Worm (Caenorhabditis elegans) whole organism, L2 larva: ENCODE results near the gene ets-9.

Experiments
- C34F6.9 ChIP-seq: fragments of 150-350 bp; optimal IDR thresholded peaks from 2 replicates; lab custom pipeline; 2014; ENCODE audit warnings: missing biosample characterization, missing genetic modification characterization
- F13H6.1 ChIP-seq: sonication (generic microtip); optimal IDR thresholded peaks from 2 replicates; lab custom pipeline; 2016; ENCODE audit warnings: missing genetic modification characterization, missing compliant biosample characterization
- R02D3.7 ChIP-seq: fragments of 150-350 bp; optimal IDR thresholded peaks from 2 replicates; lab custom pipeline; 2014; ENCODE audit warnings: missing biosample characterization, missing genetic modification characterization
- Y55F3AM.14 ChIP-seq: fragments of 200-800 bp; sonication (Bioruptor generic); optimal IDR thresholded peaks from 2 replicates; lab custom pipeline; 2018; ENCODE audit warnings: mild to moderate bottlenecking, missing genetic modification characterization, missing compliant biosample characterization
- ZK546.5 ChIP-seq: sonication (generic microtip); optimal IDR thresholded peaks from 2 replicates; lab custom pipeline; 2017; ENCODE audit warnings: missing biosample characterization, missing genetic modification characterization
- alr-1 ChIP-seq: fragments of 150-350 bp; optimal IDR thresholded peaks from 2 replicates; lab custom pipeline; 2014; ENCODE audit warnings: missing biosample characterization, missing genetic modification characterization
- ceh-16 ChIP-seq: fragments of 150-350 bp; optimal IDR thresholded peaks from 2 replicates; lab custom pipeline; 2014; ENCODE audit warnings: missing biosample characterization, missing genetic modification characterization
- crh-2 ChIP-seq: sonication (generic microtip); optimal IDR thresholded peaks from 2 replicates; lab custom pipeline; 2017; ENCODE audit warnings: missing biosample characterization, missing genetic modification characterization
- dmd-4 ChIP-seq: sonication (generic microtip); optimal IDR thresholded peaks from 2 replicates; lab custom pipeline; 2017; ENCODE audit warnings: missing biosample characterization, missing genetic modification characterization
- egl-27 ChIP-seq: sonication (generic microtip); optimal IDR thresholded peaks from 3 replicates; lab custom pipeline; 2017; ENCODE audit warnings: missing biosample characterization, missing genetic modification reagents, missing genetic modification characterization
- elt-3 ChIP-seq: sonication (generic microtip); optimal IDR thresholded peaks from 2 replicates; lab custom pipeline; 2017; ENCODE audit warnings: missing biosample characterization, missing genetic modification characterization
- fos-1 ChIP-seq: fragments of 150-350 bp; optimal IDR thresholded peaks from 2 replicates; lab custom pipeline; 2014; ENCODE audit warnings: missing biosample characterization, missing genetic modification characterization
- lin-11 ChIP-seq: fragments of 150-350 bp; sonication (generic microtip); optimal IDR thresholded peaks from 2 replicates; lab custom pipeline; 2014; ENCODE audit warnings: missing biosample characterization, missing genetic modification characterization, inconsistent platforms, mixed read lengths
- lin-13 ChIP-seq: fragments of 150-350 bp; optimal IDR thresholded peaks from 2 replicates; lab custom pipeline; 2014; ENCODE audit warnings: missing biosample characterization, missing genetic modification reagents, missing genetic modification characterization
- lin-39 ChIP-seq: fragments of 150-350 bp; optimal IDR thresholded peaks from 2 replicates; lab custom pipeline; 2014; ENCODE audit warnings: missing biosample characterization, missing genetic modification reagents, missing genetic modification characterization
- mab-5 ChIP-seq: fragments of 150-350 bp; optimal IDR thresholded peaks from 2 replicates; lab custom pipeline; 2014; ENCODE audit warnings: missing biosample characterization, missing genetic modification characterization
- mbf-1 ChIP-seq: sonication (generic microtip); optimal IDR thresholded peaks from 2 replicates; lab custom pipeline; 2017; ENCODE audit warnings: missing biosample characterization, missing genetic modification characterization
- mdl-1 ChIP-seq, 2 experiments: fragments of 150-350 bp in 1 of 2; sonication (generic microtip) in 1 of 2; optimal IDR thresholded peaks; 2 replicates each; lab custom pipeline; 2017; ENCODE audit warnings: missing biosample characterization in 2 of 2, missing genetic modification characterization in 2 of 2
- nhr-10 ChIP-seq: sonication (generic microtip); optimal IDR thresholded peaks from 2 replicates; lab custom pipeline; 2017; ENCODE audit warnings: missing biosample characterization, missing genetic modification characterization
- nhr-11 ChIP-seq: fragments of 150-350 bp; optimal IDR thresholded peaks from 2 replicates; lab custom pipeline; 2014; ENCODE audit warnings: missing biosample characterization, missing genetic modification characterization
- nhr-12 ChIP-seq: fragments of 150-350 bp; optimal IDR thresholded peaks from 2 replicates; lab custom pipeline; 2014; ENCODE audit warnings: missing biosample characterization, missing genetic modification characterization
- nhr-129 ChIP-seq: fragments of 150-350 bp; optimal IDR thresholded peaks from 2 replicates; lab custom pipeline; 2014; ENCODE audit warnings: missing biosample characterization, missing genetic modification characterization
- nhr-21 ChIP-seq: fragments of 150-350 bp; optimal IDR thresholded peaks from 2 replicates; lab custom pipeline; 2014; ENCODE audit warnings: missing biosample characterization, missing genetic modification characterization
- nhr-23 ChIP-seq: fragments of 150-350 bp; optimal IDR thresholded peaks from 2 replicates; lab custom pipeline; 2014; ENCODE audit warnings: missing biosample characterization, missing genetic modification reagents, missing genetic modification characterization
- nhr-25 ChIP-seq: fragments of 150-350 bp; sonication (generic microtip); optimal IDR thresholded peaks from 3 replicates; lab custom pipeline; 2014; ENCODE audit warnings: missing biosample characterization, missing genetic modification characterization
- nhr-6 ChIP-seq: fragments of 150-350 bp; optimal IDR thresholded peaks from 2 replicates; lab custom pipeline; 2014; ENCODE audit warnings: missing biosample characterization, missing genetic modification characterization
- peb-1 ChIP-seq: fragments of 150-350 bp; optimal IDR thresholded peaks from 2 replicates; lab custom pipeline; 2014; ENCODE audit warnings: missing biosample characterization, missing genetic modification characterization
- sem-4 ChIP-seq: fragments of 150-350 bp; optimal IDR thresholded peaks from 2 replicates; lab custom pipeline; 2014; ENCODE audit warnings: missing biosample characterization, missing genetic modification reagents, missing genetic modification characterization
- sma-9 ChIP-seq, 2 experiments: fragments of 150-350 bp in 1 of 2; sonication (generic microtip) in 1 of 2; optimal IDR thresholded peaks; 2 replicates each; lab custom pipeline; 2014 to 2016; ENCODE audit warnings: missing genetic modification characterization in 2 of 2, mild to moderate bottlenecking in 1 of 2, missing biosample characterization in 1 of 2, missing compliant biosample characterization in 1 of 2, missing genetic modification reagents in 1 of 2, moderate library complexity in 1 of 2
- snpc-4 ChIP-seq: fragments of 150-350 bp; optimal IDR thresholded peaks from 2 replicates; lab custom pipeline; 2014; ENCODE audit warnings: missing biosample characterization, missing genetic modification characterization
- unc-39 ChIP-seq: fragments of 150-350 bp; optimal IDR thresholded peaks from 2 replicates; lab custom pipeline; 2014; ENCODE audit warnings: missing biosample characterization, missing genetic modification characterization
- unc-55 ChIP-seq: fragments of 150-350 bp; sonication (generic microtip); optimal IDR thresholded peaks from 3 replicates; lab custom pipeline; 2014; ENCODE audit warnings: missing biosample characterization, missing genetic modification reagents, missing genetic modification characterization
- ztf-1 ChIP-seq: fragments of 200-800 bp; sonication (Bioruptor generic); conservative IDR thresholded peaks from 2 replicates; pipeline ENCODE4 v1.3.6; 2022; ENCODE audit warnings: missing genetic modification characterization, missing compliant biosample characterization
- ztf-11 ChIP-seq: sonication (generic microtip); optimal IDR thresholded peaks from 2 replicates; lab custom pipeline; 2017; ENCODE audit warnings: missing biosample characterization, missing genetic modification characterization
- ztf-4 ChIP-seq: fragments of 150-350 bp; optimal IDR thresholded peaks from 2 replicates; lab custom pipeline; 2014; ENCODE audit warnings: missing biosample characterization, missing genetic modification characterization

Gene ets-9

ce11 chrX:4297452-4297851 is 17.9 kb downstream of the ets-9 start, which contains the start of gene paf-2:
paf-2 (minus strand) TSS chrX:4297741.
- TF ChIP-seq mab-5 (tag; lab: Kevin White, UChicago) (no peak), lin-39 (tag; lab: Kevin White, UChicago) (no peak), ztf-4 (tag; lab: Kevin White, UChicago) (no peak), unc-55 (GFP tag; lab: Kevin White, UChicago) (peak; percentile 25), ceh-16 (tag; lab: Kevin White, UChicago) (no peak), F13H6.1 (tag; lab: Kevin White, UChicago) (no peak), snpc-4 (no peak), dmd-4 (tag; lab: Kevin White, UChicago) (no peak), peb-1 (no peak), ZK546.5 (tag; lab: Kevin White, UChicago) (no peak), nhr-23 (tag; lab: Kevin White, UChicago) (no peak), unc-39 (tag; lab: Kevin White, UChicago) (no peak), lin-11 (tag; lab: Kevin White, UChicago) (peak; percentile 8), lin-13 (GFP tag; lab: Kevin White, UChicago) (no peak), nhr-129 (tag; lab: Kevin White, UChicago) (peak; percentile 5)

ce11 chrX:4303200-4303599 is 23.7 kb downstream of the ets-9 start:
- TF ChIP-seq lin-11 (tag; lab: Kevin White, UChicago) (no peak), lin-39 (tag; lab: Kevin White, UChicago) (no peak), mbf-1 (no peak), elt-3 (no peak), nhr-6 (tag; lab: Kevin White, UChicago) (no peak), snpc-4 (no peak)

- TF ChIP-seq nhr-12 (tag; lab: Kevin White, UChicago) (no peak), egl-27 (tag; lab: Kevin White, UChicago) (no peak), nhr-21 (tag; lab: Kevin White, UChicago) (no peak)
Observed at ce11 chrX:4306861-4307260, 27.4 kb downstream of the ets-9 start, which contains the start of gene pqn-15. pqn-15 (minus strand) TSS chrX:4306961.

- TF ChIP-seq nhr-23 (tag; lab: Kevin White, UChicago) (no peak), nhr-6 (tag; lab: Kevin White, UChicago) (no peak), alr-1 (no peak), unc-55 (GFP tag; lab: Kevin White, UChicago) (peak; percentile 51), Y55F3AM.14 (GFP tag; lab: Kevin White, UChicago) (no peak), nhr-12 (tag; lab: Kevin White, UChicago) (no peak), ztf-1 (GFP tag; lab: Robert Waterston, UW) (no peak), nhr-25 (tag; lab: Kevin White, UChicago) (no peak), nhr-11 (tag; lab: Kevin White, UChicago) (no peak), sma-9 (GFP tag; optimal IDR thresholded peaks at IDR 0.05; lab: Kevin White, UChicago) (peak; percentile 37), sma-9 (tag; optimal IDR thresholded peaks at IDR 0.05; lab: Kevin White, UChicago) (no peak), fos-1 (tag; lab: Kevin White, UChicago) (peak; percentile 15), egl-27 (tag; lab: Kevin White, UChicago) (no peak), dmd-4 (tag; lab: Kevin White, UChicago) (no peak), nhr-129 (tag; lab: Kevin White, UChicago) (peak; percentile 4), sem-4 (tag; lab: Kevin White, UChicago) (no peak), ztf-4 (tag; lab: Kevin White, UChicago) (no peak), mdl-1 (tag; optimal IDR thresholded peaks at IDR 0.05; lab: Kevin White, UChicago) (no peak), C34F6.9 (tag; lab: Kevin White, UChicago) (peak; percentile 51), R02D3.7 (no peak), mbf-1 (no peak), lin-39 (tag; lab: Kevin White, UChicago) (no peak), F13H6.1 (tag; lab: Kevin White, UChicago) (peak; percentile 39), nhr-21 (tag; lab: Kevin White, UChicago) (no peak), lin-13 (GFP tag; lab: Kevin White, UChicago) (peak; percentile 8), ceh-16 (tag; lab: Kevin White, UChicago) (no peak), crh-2 (tag; lab: Kevin White, UChicago) (peak; percentile 38), nhr-10 (tag; lab: Kevin White, UChicago) (no peak), ztf-11 (tag; lab: Kevin White, UChicago) (no peak), unc-39 (tag; lab: Kevin White, UChicago) (no peak)
Observed at ce11 chrX:4307559-4308005, 28.1 kb downstream of the ets-9 start.
